Fruit fly (Drosophila melanogaster) ovary, adult (tissue): ENCODE measurements around the gene CG33124.

Experiments
- CG17801 ChIP-seq: fragments of 200-800 bp; optimal IDR thresholded peaks from 2 replicates; lab custom pipeline; 2019; ENCODE audit warnings: missing biosample characterization, mild to moderate bottlenecking, missing genetic modification characterization, moderate library complexity; ENCODE audit not compliant: partially characterized antibody

Gene CG33124

dm6 chr2L:2198613-2199432 lies 10.1 kb downstream of the CG33124 start:
- peak; percentile 52 for TF ChIP-seq CG17801 (GFP tag; lab: Kevin White, UChicago)

dm6 chr2L:2198119-2198494 lies 10.8 kb downstream of the CG33124 start:
- TF ChIP-seq CG17801 (GFP tag; lab: Kevin White, UChicago): no peak

- TF ChIP-seq CG17801 (GFP tag; lab: Kevin White, UChicago): no peak
Measured at dm6 chr2L:2197475-2198118, 11.3 kb downstream of the CG33124 start, which contains the start of gene COX7AL2. Gene COX7AL2 (minus strand): TSS chr2L:2197912.

DNA sequence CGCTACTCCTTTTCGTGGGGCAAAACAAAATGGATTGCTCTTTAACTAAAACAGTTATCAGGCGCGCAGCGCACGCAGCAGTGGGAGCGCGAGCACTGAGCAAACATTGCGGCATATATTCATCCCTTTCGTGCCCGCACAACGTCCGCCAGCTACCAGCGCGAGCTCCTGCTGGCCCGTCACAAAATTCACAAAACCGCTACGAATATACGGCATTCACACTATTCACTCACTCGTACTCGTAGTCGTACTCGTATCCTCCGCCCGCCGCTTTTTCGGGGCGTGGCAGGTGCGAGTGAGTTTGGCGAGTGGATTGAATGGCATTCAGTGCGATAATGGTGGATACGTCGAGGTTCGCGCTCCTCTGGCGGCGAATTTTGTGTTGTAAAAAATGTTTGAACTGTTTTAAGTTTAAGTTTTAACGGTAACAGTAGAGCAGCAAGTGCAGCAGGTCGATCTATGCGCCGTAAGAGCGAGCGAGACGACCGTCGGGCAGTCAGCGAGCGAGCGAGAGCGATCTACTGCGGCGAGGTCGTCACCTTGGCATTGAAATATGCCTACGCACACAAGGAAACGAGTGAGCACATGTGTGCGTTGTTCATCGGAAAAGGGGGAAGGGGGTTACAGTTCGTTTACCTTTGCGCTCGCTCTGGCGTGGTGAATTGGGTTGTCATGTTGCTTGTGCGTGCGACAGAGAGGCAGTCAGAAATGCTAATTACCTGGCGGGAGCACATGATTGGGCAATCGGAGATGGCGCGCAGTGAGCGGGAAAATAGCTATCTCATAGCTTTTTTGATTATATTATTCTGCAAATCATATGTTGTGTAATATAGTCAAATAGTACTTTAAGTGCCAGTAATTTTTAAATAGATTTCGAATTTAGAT lies 12.1 kb downstream of the CG33124 start:
- TF ChIP-seq CG17801 (GFP tag; lab: Kevin White, UChicago): no peak

- TF ChIP-seq CG17801 (GFP tag; lab: Kevin White, UChicago): no peak
Measured at dm6 chr2L:2195328-2195727, 13.6 kb downstream of the CG33124 start.

dm6 chr2L:2194305-2194828 lies 14.5 kb downstream of the CG33124 start:
- TF ChIP-seq CG17801 (GFP tag; lab: Kevin White, UChicago): no peak

DNA sequence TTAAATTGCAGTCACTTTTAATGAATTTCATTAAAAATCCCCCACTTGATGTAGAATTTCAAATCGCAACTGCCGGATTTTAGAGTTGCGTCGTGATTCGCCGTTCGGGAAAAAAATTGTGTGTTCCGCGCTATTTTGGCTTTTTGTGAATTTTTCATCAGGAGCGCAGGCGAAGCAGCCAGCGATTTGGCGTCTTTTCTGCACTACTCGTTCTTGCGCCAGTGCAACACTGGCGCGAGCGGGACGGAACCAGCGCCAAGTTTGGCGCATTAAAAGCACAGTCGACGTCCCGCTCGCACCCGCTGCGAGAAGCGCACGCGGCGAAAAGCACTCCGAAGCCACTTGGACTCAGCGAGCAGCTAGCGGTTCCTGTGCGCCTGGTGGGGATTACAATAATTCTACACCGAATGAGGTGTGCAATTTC lies 15.5 kb downstream of the CG33124 start:
- peak; percentile 83 for TF ChIP-seq CG17801 (GFP tag; lab: Kevin White, UChicago)

- peak; percentile 57 for TF ChIP-seq CG17801 (GFP tag; lab: Kevin White, UChicago)
Measured at dm6 chr2L:2192123-2192601, 16.7 kb downstream of the CG33124 start, which contains the start of gene CG10874. Gene CG10874 (minus strand): TSS chr2L:2192386.

- no peak for TF ChIP-seq CG17801 (GFP tag; lab: Kevin White, UChicago)
Measured at dm6 chr2L:2191404-2191803, 17.5 kb downstream of the CG33124 start.

DNA sequence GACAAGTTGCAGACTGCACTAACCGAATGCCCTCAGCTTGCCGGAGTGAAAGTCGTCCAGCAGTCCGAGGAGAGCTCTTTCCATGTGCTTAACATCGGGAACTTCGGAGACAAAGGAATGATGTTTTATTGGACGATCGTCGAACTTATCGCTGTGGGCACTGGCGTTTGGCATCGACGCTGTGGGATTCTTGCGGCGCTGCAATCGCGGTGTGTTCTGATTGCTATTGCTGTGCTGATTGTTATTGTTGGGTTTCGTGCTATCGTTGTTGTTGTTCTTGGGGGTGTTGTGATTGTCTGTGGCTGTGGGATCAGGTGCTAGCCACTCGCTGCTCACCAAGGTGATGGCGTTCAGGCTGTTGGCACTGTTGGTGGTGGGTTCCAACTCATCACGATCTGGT lies 18.2 kb downstream of the CG33124 start:
- no peak for TF ChIP-seq CG17801 (GFP tag; lab: Kevin White, UChicago)

DNA sequence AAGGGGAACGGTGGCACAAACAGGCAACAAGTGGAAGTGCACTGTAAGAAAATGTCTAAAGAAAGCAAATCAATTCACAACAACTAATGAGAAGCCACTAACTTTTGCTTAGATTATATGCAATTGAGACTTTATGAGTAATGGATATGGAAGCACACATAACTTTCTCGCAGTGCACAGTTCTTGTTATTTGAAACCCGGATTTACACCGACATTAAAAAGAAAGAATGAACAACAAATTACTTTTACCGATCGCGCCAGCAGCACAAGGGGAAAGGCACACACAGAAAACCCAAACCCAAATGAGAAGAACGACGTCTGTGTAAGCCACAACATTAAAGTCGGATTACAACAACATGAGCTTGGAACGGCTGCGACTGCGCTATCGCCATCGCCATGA lies 19.8 kb downstream of the CG33124 start:
- TF ChIP-seq CG17801 (GFP tag; lab: Kevin White, UChicago): no peak

- TF ChIP-seq CG17801 (GFP tag; lab: Kevin White, UChicago): no peak
Measured at dm6 chr2L:2187411-2187810, 21.5 kb downstream of the CG33124 start.

DNA sequence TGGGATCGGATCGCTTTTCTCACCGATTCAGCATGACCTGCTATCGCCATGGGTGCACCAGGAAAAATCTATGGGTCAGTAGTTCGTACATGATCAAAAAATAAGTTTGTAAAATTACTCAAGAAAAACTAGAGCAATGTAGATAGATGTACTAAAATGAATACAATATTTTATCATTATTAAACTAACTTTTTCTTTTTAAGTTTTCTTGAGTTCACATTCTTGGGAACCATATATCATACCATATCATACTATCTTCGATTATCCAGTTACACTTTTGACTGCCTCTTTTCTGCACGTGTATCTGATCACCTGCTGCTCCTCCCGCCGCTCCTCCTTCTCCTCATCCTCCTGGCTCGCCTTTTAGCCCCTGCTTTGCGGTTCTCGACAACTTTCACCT lies 23.5 kb downstream of the CG33124 start:
- no peak for TF ChIP-seq CG17801 (GFP tag; lab: Kevin White, UChicago)

DNA sequence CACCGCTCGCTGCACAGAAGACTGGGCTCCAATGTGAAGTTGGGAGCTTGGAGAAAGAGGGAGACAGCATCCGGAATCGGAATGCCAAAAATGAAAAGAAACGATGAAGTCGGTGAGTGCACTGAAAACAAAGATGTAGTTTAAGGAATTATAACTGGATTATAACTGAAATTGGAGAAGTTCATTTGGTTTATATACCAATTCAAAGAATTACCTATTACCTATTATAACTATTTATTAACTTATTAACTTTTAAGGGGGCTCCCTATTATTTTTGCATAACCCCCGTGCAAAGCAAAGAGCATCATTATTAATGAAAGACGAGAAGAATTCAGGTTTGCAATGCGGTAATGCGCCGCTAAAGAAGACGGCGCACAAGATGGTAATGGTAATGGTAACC lies 24.2 kb downstream of the CG33124 start:
- no peak for TF ChIP-seq CG17801 (GFP tag; lab: Kevin White, UChicago)
